Worm (Caenorhabditis elegans) whole organism, young adult: Measurements from ENCODE around the gene dnj-11.

Experiments
- D2030.7 ChIP-seq: fragments of 200-800 bp; sonication (Bioruptor generic); IDR thresholded peaks from 2 replicates; pipeline ENCODE4 v1.3.6; 2022; ENCODE audit warnings: missing genetic modification reagents, missing genetic modification characterization, missing compliant biosample characterization
- F23B12.7 ChIP-seq: sonication (generic microtip); optimal IDR thresholded peaks from 2 replicates; lab custom pipeline; 2017; ENCODE audit warnings: missing genetic modification characterization, mild to moderate bottlenecking, missing compliant biosample characterization, antibody characterized with exemption, moderate library complexity; ENCODE audit not compliant: insufficient read depth
- F39B2.1 ChIP-seq: fragments of 200-800 bp; sonication (Bioruptor generic); IDR thresholded peaks from 2 replicates; pipeline ENCODE4 v1.3.6; 2022; ENCODE audit warnings: missing genetic modification reagents, missing genetic modification characterization, missing compliant biosample characterization
- K12H6.12 ChIP-seq: fragments of 200-800 bp; sonication (Bioruptor generic); optimal IDR thresholded peaks from 2 replicates; lab custom pipeline; 2018; ENCODE audit warnings: mild to moderate bottlenecking, missing genetic modification characterization, missing compliant biosample characterization
- Y53G8AR.9 ChIP-seq: fragments of 200-800 bp; sonication (Bioruptor generic); conservative IDR thresholded peaks from 2 replicates; pipeline ENCODE4 v1.3.6; 2022; ENCODE audit warnings: missing genetic modification reagents, missing genetic modification characterization, missing compliant biosample characterization
- Y56A3A.18 ChIP-seq: fragments of 200-800 bp; sonication (Bioruptor generic); IDR thresholded peaks from 2 replicates; pipeline ENCODE4 v1.3.6; 2022; ENCODE audit warnings: missing genetic modification reagents, missing genetic modification characterization, missing compliant biosample characterization
- ZK185.1 ChIP-seq: sonication (generic microtip); optimal IDR thresholded peaks from 2 replicates; lab custom pipeline; 2016; ENCODE audit warnings: mild to moderate bottlenecking, missing genetic modification characterization, missing compliant biosample characterization; ENCODE audit not compliant: poor library complexity, severe bottlenecking
- aptf-3 ChIP-seq: fragments of 200-800 bp; sonication (Bioruptor generic); IDR thresholded peaks from 2 replicates; pipeline ENCODE4 v1.3.6; 2022; ENCODE audit warnings: missing genetic modification characterization, missing compliant biosample characterization
- attf-3 ChIP-seq: fragments of 200-800 bp; sonication (Bioruptor generic); conservative IDR thresholded peaks from 2 replicates; pipeline ENCODE4 v1.3.6; 2022; ENCODE audit warnings: missing genetic modification reagents, missing genetic modification characterization, missing compliant biosample characterization
- bed-1 ChIP-seq: fragments of 200-800 bp; sonication (Bioruptor generic); IDR thresholded peaks from 2 replicates; pipeline ENCODE4 v1.3.6; 2022; ENCODE audit warnings: missing genetic modification reagents, missing genetic modification characterization, missing compliant biosample characterization
- ccch-3 ChIP-seq: fragments of 200-800 bp; sonication (Bioruptor generic); optimal IDR thresholded peaks from 2 replicates; lab custom pipeline; 2018; ENCODE audit warnings: mild to moderate bottlenecking, missing genetic modification characterization, missing compliant biosample characterization
- cebp-1 ChIP-seq, 2 experiments: fragments of 200-800 bp in 1 of 2; sonication (Bioruptor generic) in 1 of 2; sonication (generic microtip) in 1 of 2; IDR thresholded peaks in 1 of 2; optimal IDR thresholded peaks in 1 of 2; 2 replicates each; pipeline versions ENCODE4 v1.3.6 to Lab custom; 2017 to 2022; ENCODE audit warnings: missing compliant biosample characterization in 2 of 2, missing genetic modification characterization in 2 of 2, mild to moderate bottlenecking in 1 of 2, missing genetic modification reagents in 1 of 2, moderate library complexity in 1 of 2
- cebp-2 ChIP-seq: fragments of 200-800 bp; sonication (Bioruptor generic); IDR thresholded peaks from 2 replicates; pipeline ENCODE4 v1.3.6; 2022; ENCODE audit warnings: missing genetic modification characterization, missing compliant biosample characterization
- ceh-27 ChIP-seq: fragments of 200-800 bp; sonication (Bioruptor generic); optimal IDR thresholded peaks from 2 replicates; lab custom pipeline; 2018; ENCODE audit warnings: mild to moderate bottlenecking, missing genetic modification characterization, moderate library complexity, missing compliant biosample characterization
- dpl-1 ChIP-seq: fragments of 150-350 bp; optimal IDR thresholded peaks from 2 replicates; lab custom pipeline; 2014; ENCODE audit warnings: missing biosample characterization, missing genetic modification reagents, missing genetic modification characterization
- egrh-3 ChIP-seq: fragments of 200-800 bp; sonication (Bioruptor generic); IDR thresholded peaks from 2 replicates; pipeline ENCODE4 v1.3.6; 2022; ENCODE audit warnings: missing genetic modification reagents, missing genetic modification characterization, missing compliant biosample characterization
- fkh-3 ChIP-seq: sonication (generic microtip); optimal IDR thresholded peaks from 2 replicates; lab custom pipeline; 2016; ENCODE audit warnings: mild to moderate bottlenecking, missing genetic modification characterization, missing compliant biosample characterization
- hlh-26 ChIP-seq: fragments of 200-800 bp; sonication (Bioruptor generic); conservative IDR thresholded peaks from 2 replicates; pipeline ENCODE4 v1.3.6; 2022; ENCODE audit warnings: missing genetic modification reagents, missing genetic modification characterization, missing compliant biosample characterization
- hrde-1 ChIP-seq: sonication (generic microtip); optimal IDR thresholded peaks from 2 replicates; lab custom pipeline; 2016; ENCODE audit warnings: missing genetic modification characterization, mild to moderate bottlenecking, missing compliant biosample characterization, moderate library complexity, missing genotype, missing genetic modification reagents, borderline replicate concordance
- lag-1 ChIP-seq: fragments of 200-800 bp; sonication (Bioruptor generic); IDR thresholded peaks from 2 replicates; pipeline ENCODE4 v1.3.6; 2022; ENCODE audit warnings: missing genetic modification reagents, missing genetic modification characterization, missing compliant biosample characterization
- let-526 ChIP-seq: fragments of 200-800 bp; sonication (Bioruptor generic); IDR thresholded peaks from 2 replicates; pipeline ENCODE4 v1.3.6; 2022; ENCODE audit warnings: missing genetic modification reagents, missing genetic modification characterization, missing compliant biosample characterization
- let-607 ChIP-seq, 2 experiments: fragments of 200-800 bp in 1 of 2; sonication (Bioruptor generic) in 1 of 2; sonication (generic microtip) in 1 of 2; optimal IDR thresholded peaks; 2 replicates each; lab custom pipeline; 2016 to 2018; ENCODE audit warnings: mild to moderate bottlenecking in 2 of 2, missing compliant biosample characterization in 2 of 2, missing genetic modification characterization in 2 of 2, moderate library complexity in 2 of 2, missing genotype in 1 of 2
- lin-40 ChIP-seq: sonication (generic microtip); optimal IDR thresholded peaks from 2 replicates; lab custom pipeline; 2016; ENCODE audit warnings: missing genetic modification characterization, mild to moderate bottlenecking, missing compliant biosample characterization, missing genotype, missing genetic modification reagents
- lin-54 ChIP-seq: fragments of 200-800 bp; sonication (Bioruptor generic); optimal IDR thresholded peaks from 2 replicates; lab custom pipeline; 2018; ENCODE audit warnings: mild to moderate bottlenecking, missing genetic modification characterization, missing compliant biosample characterization
- lir-1 ChIP-seq: fragments of 200-800 bp; sonication (Bioruptor generic); conservative IDR thresholded peaks from 2 replicates; pipeline ENCODE4 v1.3.6; 2022; ENCODE audit warnings: missing genetic modification reagents, missing genetic modification characterization, missing compliant biosample characterization
- madf-3 ChIP-seq: fragments of 200-800 bp; sonication (Bioruptor generic); IDR thresholded peaks from 2 replicates; pipeline ENCODE4 v1.3.6; 2022; ENCODE audit warnings: missing genetic modification reagents, missing genetic modification characterization, missing compliant biosample characterization
- mes-4 ChIP-seq: sonication (generic microtip); optimal IDR thresholded peaks from 2 replicates; lab custom pipeline; 2016; ENCODE audit warnings: missing genotype, missing genetic modification characterization, missing compliant biosample characterization
- nhr-80 ChIP-seq: sonication (generic microtip); optimal IDR thresholded peaks from 2 replicates; lab custom pipeline; 2016; ENCODE audit warnings: missing genetic modification characterization, missing compliant biosample characterization
- snpc-1.1 ChIP-seq: sonication (generic microtip); optimal IDR thresholded peaks from 2 replicates; lab custom pipeline; 2017; ENCODE audit warnings: missing genetic modification characterization, mild to moderate bottlenecking, missing compliant biosample characterization, antibody characterized with exemption, moderate library complexity, missing genotype, missing genetic modification reagents; ENCODE audit not compliant: insufficient read depth
- snpc-1.3 ChIP-seq: sonication (generic microtip); optimal IDR thresholded peaks from 2 replicates; lab custom pipeline; 2017; ENCODE audit warnings: missing genetic modification characterization, mild to moderate bottlenecking, missing compliant biosample characterization, antibody characterized with exemption, moderate library complexity, missing genotype, missing genetic modification reagents; ENCODE audit not compliant: insufficient read depth
- snpc-3.4 ChIP-seq: sonication (generic microtip); optimal IDR thresholded peaks from 2 replicates; lab custom pipeline; 2017; ENCODE audit warnings: missing genetic modification characterization, mild to moderate bottlenecking, missing compliant biosample characterization, antibody characterized with exemption, moderate library complexity, missing genotype, missing genetic modification reagents
- somi-1 ChIP-seq: fragments of 200-800 bp; sonication (Bioruptor generic); optimal IDR thresholded peaks from 2 replicates; lab custom pipeline; 2018; ENCODE audit warnings: mild to moderate bottlenecking, missing genetic modification characterization, missing compliant biosample characterization
- unc-62 ChIP-seq: fragments of 150-350 bp; optimal IDR thresholded peaks from 2 replicates; lab custom pipeline; 2014; ENCODE audit warnings: missing biosample characterization, missing genetic modification reagents, missing genetic modification characterization
- zim-3 ChIP-seq: sonication (generic microtip); optimal IDR thresholded peaks from 2 replicates; lab custom pipeline; 2017; ENCODE audit warnings: mild to moderate bottlenecking, missing genetic modification characterization, moderate library complexity, missing compliant biosample characterization
- ztf-28 ChIP-seq: fragments of 200-800 bp; sonication (Bioruptor generic); IDR thresholded peaks from 2 replicates; pipeline ENCODE4 v1.3.6; 2022; ENCODE audit warnings: missing genetic modification reagents, missing genetic modification characterization, missing compliant biosample characterization
- ztf-3 ChIP-seq: fragments of 200-800 bp; sonication (Bioruptor generic); optimal IDR thresholded peaks from 2 replicates; lab custom pipeline; 2018; ENCODE audit warnings: mild to moderate bottlenecking, missing genetic modification characterization, missing compliant biosample characterization
- ztf-6 ChIP-seq: fragments of 200-800 bp; sonication (Bioruptor generic); IDR thresholded peaks from 2 replicates; pipeline ENCODE4 v1.3.6; 2022; ENCODE audit warnings: missing genetic modification reagents, missing genetic modification characterization, missing compliant biosample characterization

dnj-11 gene

DNA sequence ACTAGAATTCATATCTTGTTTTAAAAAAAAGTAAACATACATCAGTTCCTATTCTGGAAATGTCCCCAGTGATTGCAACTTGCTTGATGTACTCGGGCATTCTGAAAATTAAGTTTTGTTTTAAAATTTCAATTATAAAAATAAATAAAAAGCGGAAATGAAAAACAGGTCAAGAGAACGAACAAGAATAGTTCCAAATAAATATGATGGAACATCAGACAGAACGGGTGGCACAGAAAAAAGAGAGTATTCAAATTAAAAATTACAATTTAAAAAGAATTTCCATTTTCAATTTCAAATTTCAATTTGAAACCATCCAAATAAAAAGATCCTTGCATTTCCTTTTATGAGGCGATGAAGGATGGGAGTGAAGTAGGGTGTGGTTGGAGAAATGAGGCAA lies 35.6 kb downstream of the dnj-11 start, which contains the start of gene C01B10.3:
TSS of gene C01B10.3 (minus strand) at position 101 of the 400 bp plus-strand sequence.
- TF ChIP-seq cebp-1 (GFP tag; IDR thresholded peaks at IDR 0.05; lab: Robert Waterston, UW) (no peak), cebp-1 (tag; optimal IDR thresholded peaks at IDR 0.05; lab: Kevin White, UChicago) (no peak), ztf-6 (no peak), Y53G8AR.9 (GFP tag; lab: Robert Waterston, UW) (no peak), dpl-1 (GFP tag; lab: Kevin White, UChicago) (no peak), madf-3 (GFP tag; lab: Robert Waterston, UW) (no peak)
- TF ChIP-seq, all 124 proteins: peak for 0

DNA sequence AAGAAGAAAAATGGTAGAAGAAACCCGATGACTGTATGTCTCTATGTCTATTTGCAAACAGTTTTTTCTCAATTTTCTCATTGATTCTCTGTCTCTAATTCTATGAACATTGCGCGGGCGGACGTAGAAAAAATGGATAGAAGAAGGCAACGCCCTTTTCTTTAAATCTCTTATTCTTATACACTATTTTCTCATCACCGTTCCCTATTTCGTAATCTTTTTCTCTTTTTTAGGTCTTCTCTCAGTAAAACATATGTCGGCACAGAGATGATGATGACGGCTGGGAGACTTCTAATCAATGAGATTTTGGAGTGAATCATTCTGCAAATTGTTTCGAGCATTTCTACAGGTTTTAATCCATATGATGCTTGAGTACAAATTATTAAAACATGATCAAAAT lies 36.5 kb downstream of the dnj-11 start:
- no peak for TF ChIP-seq aptf-3 (GFP tag; lab: Robert Waterston, UW)
- peak; percentile 4 for TF ChIP-seq somi-1 (GFP tag; lab: Kevin White, UChicago)
- TF ChIP-seq cebp-1 (GFP tag; IDR thresholded peaks at IDR 0.05; lab: Robert Waterston, UW): peak; percentile 70
- peak; percentile 89 for TF ChIP-seq cebp-1 (tag; optimal IDR thresholded peaks at IDR 0.05; lab: Kevin White, UChicago)

DNA sequence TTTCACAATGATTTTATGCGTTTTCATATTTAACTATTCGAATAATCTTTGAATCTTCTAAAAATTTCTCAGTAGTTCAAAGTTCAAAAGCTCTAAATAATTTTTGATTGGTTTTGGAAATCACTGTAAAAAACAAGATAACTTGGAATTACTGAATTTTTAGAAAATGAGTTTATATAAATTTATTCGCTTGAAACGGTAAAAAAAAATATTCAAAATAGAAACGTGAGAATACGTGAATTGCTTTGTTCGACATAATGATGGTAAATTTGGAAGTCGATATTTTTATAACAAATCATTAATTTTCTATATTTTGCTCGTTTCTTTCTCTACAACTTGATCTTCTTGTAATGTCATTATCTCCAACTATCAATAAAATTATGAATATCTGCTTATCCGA lies 37.7 kb downstream of the dnj-11 start, which contains the start of gene C01B10.44:
TSS of gene C01B10.44 (plus strand) at position 301 of the 400 bp plus-strand sequence.
- TF ChIP-seq let-526 (GFP tag; lab: Robert Waterston, UW) (no peak), hrde-1 (tag; lab: Kevin White, UChicago) (no peak), mes-4 (tag; lab: Kevin White, UChicago) (no peak), ZK185.1 (tag; lab: Kevin White, UChicago) (no peak), snpc-3.4 (tag; lab: Kevin White, UChicago) (no peak), snpc-1.1 (tag; lab: Kevin White, UChicago) (no peak), ceh-27 (GFP tag; lab: Kevin White, UChicago) (no peak), D2030.7 (GFP tag; lab: Robert Waterston, UW) (no peak), egrh-3 (GFP tag; lab: Robert Waterston, UW) (no peak), Y56A3A.18 (GFP tag; lab: Robert Waterston, UW) (no peak), fkh-3 (tag; lab: Kevin White, UChicago) (no peak), ztf-28 (GFP tag; lab: Robert Waterston, UW) (no peak), lin-40 (no peak), zim-3 (tag; lab: Kevin White, UChicago) (no peak), madf-3 (GFP tag; lab: Robert Waterston, UW) (no peak)
- TF ChIP-seq, all 124 proteins: peak for 0

DNA sequence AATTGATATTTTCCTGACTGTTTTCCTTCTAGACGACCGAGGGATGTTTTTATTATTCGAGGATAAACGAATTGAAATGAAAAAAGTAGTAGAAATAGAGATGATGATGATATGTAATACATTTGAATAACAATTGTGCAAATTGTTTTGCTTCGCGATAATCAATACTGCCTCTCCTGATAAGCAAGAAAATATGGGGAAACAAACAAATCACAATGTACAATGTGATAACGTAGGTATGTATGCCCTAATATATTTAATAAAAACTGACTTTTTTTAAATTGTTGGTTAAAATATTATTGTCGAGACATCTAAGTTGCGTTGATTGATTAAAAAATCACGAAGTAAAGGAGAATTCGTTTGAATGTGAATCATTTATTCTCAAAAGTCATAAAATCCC lies 42.1 kb downstream of the dnj-11 start, which contains the start of gene cest-5.2:
TSS of gene cest-5.2 (minus strand) at position 128 of the 400 bp plus-strand sequence.
- TF ChIP-seq hlh-26: no peak
- TF ChIP-seq nhr-80 (tag; lab: Kevin White, UChicago): peak; percentile 19

DNA sequence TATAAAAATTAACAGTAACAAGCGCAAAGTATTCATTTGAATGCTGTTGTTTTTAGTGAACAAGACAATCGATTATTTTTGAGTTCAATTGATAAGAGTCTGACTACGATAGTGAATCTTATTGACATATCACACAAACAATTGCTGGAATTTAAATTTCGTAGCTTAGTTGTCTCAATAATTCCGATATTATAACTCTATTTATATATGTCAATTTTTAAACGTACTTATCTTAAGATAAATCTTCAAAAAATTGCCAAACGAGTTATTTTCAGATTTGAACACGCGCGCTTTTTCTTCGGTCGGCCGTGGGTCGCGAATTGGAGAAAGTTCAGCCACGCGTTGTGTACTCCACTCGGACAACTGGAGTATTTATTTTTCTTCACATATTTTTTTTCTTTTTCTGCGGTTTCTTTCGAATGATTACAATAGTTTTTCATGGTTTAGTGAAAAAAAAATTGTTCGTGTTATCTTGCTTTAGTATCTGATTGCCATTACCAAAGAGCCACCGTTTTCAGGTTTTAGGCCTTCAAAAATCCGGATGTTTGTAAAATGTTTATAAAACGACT lies 46.1 kb downstream of the dnj-11 start, which contains the start of the genes cest-5.1 and C01B10.9:
TSS of gene cest-5.1 (minus strand) at position 51 of the 569 bp plus-strand sequence.
TSS of gene C01B10.9 (plus strand) at position 519 of the 569 bp plus-strand sequence.
- no peak for TF ChIP-seq lag-1 (GFP tag; lab: Robert Waterston, UW)
- 0 out of 2 replicates have a peak, but pooled peaks have one; percentile 47 for TF ChIP-seq F39B2.1 (GFP tag; lab: Robert Waterston, UW)
- TF ChIP-seq lir-1 (GFP tag; lab: Robert Waterston, UW): peak; percentile 45; the same call in 1 of the 2 replicates
- no peak for TF ChIP-seq cebp-2
- TF ChIP-seq ccch-3 (GFP tag; lab: Kevin White, UChicago): no peak
- peak in 1 of 2 experiments; percentile 41 for TF ChIP-seq let-607 (tag; optimal IDR thresholded peaks at IDR 0.05; lab: Kevin White, UChicago)
- TF ChIP-seq bed-1 (GFP tag; lab: Robert Waterston, UW): no peak
- peak; percentile 58; the same call in 1 of the 2 replicates for TF ChIP-seq attf-3 (GFP tag; lab: Robert Waterston, UW)
- TF ChIP-seq unc-62 (GFP tag; lab: Kevin White, UChicago): no peak
- peak; percentile 48 for TF ChIP-seq K12H6.12
- no peak for TF ChIP-seq hlh-26
- peak; percentile 37; the same call in 1 of the 2 replicates for TF ChIP-seq D2030.7 (GFP tag; lab: Robert Waterston, UW)
- TF ChIP-seq snpc-1.1 (tag; lab: Kevin White, UChicago): peak; percentile 2
- TF ChIP-seq Y56A3A.18 (GFP tag; lab: Robert Waterston, UW): no peak
- TF ChIP-seq snpc-1.3 (tag; lab: Kevin White, UChicago): peak; percentile 35
- TF ChIP-seq ztf-3 (GFP tag; lab: Kevin White, UChicago): no peak
- TF ChIP-seq snpc-3.4 (tag; lab: Kevin White, UChicago): peak; percentile 50
- peak; percentile 90 for TF ChIP-seq lin-54 (GFP tag; lab: Kevin White, UChicago)
- no peak for TF ChIP-seq F23B12.7 (tag; lab: Kevin White, UChicago)
